Fruit fly (Drosophila melanogaster): ENCODE data around the gene primo-1.

dm6 chr3R:13709839-13710238, 1.8 kb downstream of the primo-1 start, which contains the start of gene Argp:
- TF ChIP-seq Eip74EF (GFP tag; optimal IDR thresholded peaks at IDR 0.05) (no peak), Hr3 (GFP tag; optimal IDR thresholded peaks at IDR 0.05) (no peak), YL-1 (GFP tag; optimal IDR thresholded peaks at IDR 0.05) (no peak), tll (GFP tag; optimal IDR thresholded peaks at IDR 0.05) (no peak), CG18262 (tag; optimal IDR thresholded peaks at IDR 0.05) (no peak), kah (GFP tag; optimal IDR thresholded peaks at IDR 0.05) (no peak), CG13287 (GFP tag; IDR thresholded peaks at IDR 0.05; ENCODE audit: partially characterized antibody) (no peak), CG7928 (GFP tag; optimal IDR thresholded peaks at IDR 0.05) (no peak)
